Worm (Caenorhabditis elegans) whole organism, mixed stage, embryonic: Measurements from ENCODE around the gene F41H10.12.

ENCODE experiments used
- bed-3 ChIP-seq: fragments of 200-800 bp; sonication (Bioruptor generic); optimal IDR thresholded peaks from 3 replicates; lab custom pipeline; 2018; ENCODE audit warnings: mild to moderate bottlenecking, missing genetic modification characterization, moderate library complexity, missing compliant biosample characterization
- lsy-2 ChIP-seq: fragments of 150-350 bp; optimal IDR thresholded peaks from 2 replicates; lab custom pipeline; 2014; ENCODE audit warnings: missing biosample characterization, missing genetic modification characterization
- mep-1 ChIP-seq: fragments of 150-350 bp; optimal IDR thresholded peaks from 2 replicates; lab custom pipeline; 2017; ENCODE audit warnings: missing biosample characterization, missing genetic modification reagents, missing genetic modification characterization, inconsistent platforms
- nhr-76 ChIP-seq: sonication (generic microtip); optimal IDR thresholded peaks from 2 replicates; lab custom pipeline; 2017; ENCODE audit warnings: missing biosample characterization, missing genetic modification characterization
- sptf-1 ChIP-seq: sonication (generic microtip); optimal IDR thresholded peaks from 2 replicates; lab custom pipeline; 2017; ENCODE audit warnings: mild to moderate bottlenecking, missing genetic modification characterization, moderate library complexity, missing compliant biosample characterization

ce11 chrIV:5397539-5397938, 12.4 kb downstream of the F41H10.12 start, which contains the start of gene ZK616.2:
- TF ChIP-seq lsy-2 = no peak
- TF ChIP-seq mep-1 (tag; lab: Kevin White, UChicago) = no peak
- no peak for TF ChIP-seq bed-3
- TF ChIP-seq nhr-76 = no peak
- TF ChIP-seq sptf-1 = no peak
